Fruit fly (Drosophila melanogaster) whole organism, embryonic: ENCODE results near the gene CG4230.

ENCODE experiments used
- Abd-B ChIP-seq: fragments of 200-800 bp; sonication (Bioruptor generic); optimal IDR thresholded peaks from 2 replicates; lab custom pipeline; 2018; ENCODE audit warnings: missing biosample characterization, mild to moderate bottlenecking, missing genetic modification characterization, moderate library complexity
- Adf1 ChIP-seq: fragments of 200-800 bp; sonication (Bioruptor generic); IDR thresholded peaks from 2 replicates; pipeline ENCODE4 v1.3.6; 2022; ENCODE audit warnings: missing biosample characterization, missing genetic modification characterization
- C15 ChIP-seq: fragments of 200-800 bp; sonication (Bioruptor generic); IDR thresholded peaks from 3 replicates; pipeline ENCODE4 v1.3.6; 2022; ENCODE audit warnings: missing biosample characterization, missing genetic modification characterization
- CG10147 ChIP-seq: fragments of 200-800 bp; sonication (Bioruptor generic); optimal IDR thresholded peaks from 2 replicates; lab custom pipeline; 2019; ENCODE audit warnings: missing biosample characterization, mild to moderate bottlenecking, missing genetic modification characterization, moderate library complexity
- CG10543 ChIP-seq: fragments of 200-800 bp; sonication (Bioruptor generic); optimal IDR thresholded peaks from 3 replicates; lab custom pipeline; 2017; ENCODE audit warnings: missing biosample characterization, mild to moderate bottlenecking, missing genetic modification characterization, moderate library complexity
- CG10565 ChIP-seq: fragments of 200-800 bp; sonication (Bioruptor generic); optimal IDR thresholded peaks from 3 replicates; lab custom pipeline; 2016; ENCODE audit warnings: missing biosample characterization, mild to moderate bottlenecking, missing genetic modification characterization
- CG10979 ChIP-seq: fragments of 200-800 bp; sonication (Bioruptor generic); optimal IDR thresholded peaks from 2 replicates; lab custom pipeline; 2018; ENCODE audit warnings: missing biosample characterization, mild to moderate bottlenecking, missing genetic modification characterization, moderate library complexity
- CG11085 ChIP-seq: fragments of 200-800 bp; sonication (Bioruptor generic); IDR thresholded peaks from 2 replicates; pipeline ENCODE4 v1.3.6; 2022; ENCODE audit warnings: missing biosample characterization, missing genetic modification characterization
- CG12071 ChIP-seq: fragments of 200-800 bp; sonication (Bioruptor generic); optimal IDR thresholded peaks from 3 replicates; lab custom pipeline; 2018; ENCODE audit warnings: missing biosample characterization, mild to moderate bottlenecking, missing genetic modification characterization
- CG13123 ChIP-seq: fragments of 200-800 bp; sonication (Bioruptor generic); optimal IDR thresholded peaks from 2 replicates; lab custom pipeline; 2016; ENCODE audit warnings: missing biosample characterization, missing genetic modification characterization
- CG13296 ChIP-seq: fragments of 200-800 bp; sonication (Bioruptor generic); optimal IDR thresholded peaks from 3 replicates; lab custom pipeline; 2018; ENCODE audit warnings: missing biosample characterization, mild to moderate bottlenecking, missing genetic modification characterization
- CG15269 ChIP-seq: fragments of 200-800 bp; sonication (Bioruptor generic); optimal IDR thresholded peaks from 2 replicates; lab custom pipeline; 2018; ENCODE audit warnings: missing biosample characterization, mild to moderate bottlenecking, missing genetic modification characterization, moderate library complexity
- CG16779 ChIP-seq: fragments of 200-800 bp; sonication (Bioruptor generic); IDR thresholded peaks from 2 replicates; pipeline ENCODE4 v1.3.6; 2022; ENCODE audit warnings: missing biosample characterization, missing genetic modification characterization
- CG17186 ChIP-seq: fragments of 200-800 bp; sonication (Bioruptor generic); optimal IDR thresholded peaks from 3 replicates; lab custom pipeline; 2017; ENCODE audit warnings: missing biosample characterization, missing genetic modification reagents, missing genetic modification characterization
- CG17829 ChIP-seq: fragments of 200-800 bp; optimal IDR thresholded peaks from 2 replicates; lab custom pipeline; 2019; ENCODE audit warnings: missing biosample characterization, mild to moderate bottlenecking, missing genetic modification characterization, moderate library complexity
- CG18011 ChIP-seq: fragments of 200-800 bp; sonication (Bioruptor generic); optimal IDR thresholded peaks from 2 replicates; lab custom pipeline; 2017; ENCODE audit warnings: missing biosample characterization, missing genetic modification characterization, mild to moderate bottlenecking, moderate library complexity, missing genotype
- CG31224 ChIP-seq: fragments of 200-800 bp; sonication (Bioruptor generic); IDR thresholded peaks from 2 replicates; pipeline ENCODE4 v1.3.6; 2022; ENCODE audit warnings: missing biosample characterization, missing genetic modification characterization
- CG3163 ChIP-seq: fragments of 200-800 bp; sonication (Bioruptor generic); optimal IDR thresholded peaks from 3 replicates; lab custom pipeline; 2016; ENCODE audit warnings: missing biosample characterization, missing genetic modification characterization
- CG3281 ChIP-seq: fragments of 200-800 bp; sonication (Bioruptor generic); optimal IDR thresholded peaks from 3 replicates; lab custom pipeline; 2017; ENCODE audit warnings: missing biosample characterization, mild to moderate bottlenecking, missing genetic modification characterization
- CG34422 ChIP-seq: fragments of 200-800 bp; sonication (Bioruptor generic); IDR thresholded peaks from 3 replicates; pipeline ENCODE4 v1.3.6; 2022; ENCODE audit warnings: missing biosample characterization, missing genetic modification characterization
- CG43689 ChIP-seq: fragments of 200-800 bp; sonication (Bioruptor generic); IDR thresholded peaks from 2 replicates; pipeline ENCODE4 v1.3.6; 2022; ENCODE audit warnings: missing biosample characterization, missing genetic modification characterization
- CG5180 ChIP-seq: fragments of 200-800 bp; sonication (Bioruptor generic); optimal IDR thresholded peaks from 3 replicates; lab custom pipeline; 2017; ENCODE audit warnings: missing biosample characterization, missing genetic modification characterization, mild to moderate bottlenecking, moderate library complexity, missing genetic modification reagents
- CG8765 ChIP-seq: fragments of 200-800 bp; sonication (Bioruptor generic); IDR thresholded peaks from 2 replicates; pipeline ENCODE4 v1.3.6; 2022; ENCODE audit warnings: missing biosample characterization, missing genetic modification characterization
- CG9437 ChIP-seq: fragments of 200-800 bp; sonication (Bioruptor generic); optimal IDR thresholded peaks from 2 replicates; lab custom pipeline; 2018; ENCODE audit warnings: missing biosample characterization, mild to moderate bottlenecking, missing genetic modification characterization
- Dref ChIP-seq: fragments of 200-800 bp; sonication (Bioruptor generic); IDR thresholded peaks from 2 replicates; pipeline ENCODE4 v1.3.6; 2022; ENCODE audit warnings: missing biosample characterization, missing genetic modification characterization
- HLH54F ChIP-seq: fragments of 200-800 bp; sonication (Bioruptor generic); optimal IDR thresholded peaks from 3 replicates; lab custom pipeline; 2016; ENCODE audit warnings: missing biosample characterization, missing genetic modification characterization
- HLHmδ ChIP-seq: fragments of 200-800 bp; sonication (Bioruptor generic); optimal IDR thresholded peaks from 2 replicates; lab custom pipeline; 2018; ENCODE audit warnings: missing biosample characterization, mild to moderate bottlenecking, missing genetic modification characterization, moderate library complexity
- Hr39 ChIP-seq: fragments of >200 bp; optimal IDR thresholded peaks from 2 replicates; lab custom pipeline; 2017
- Hr51 ChIP-seq, 2 experiments: fragments of 200-800 bp; sonication (Bioruptor generic); optimal IDR thresholded peaks; 2 replicates in 1 of 2; 3 replicates in 1 of 2; lab custom pipeline; 2016 to 2018; ENCODE audit warnings: missing biosample characterization in 2 of 2, missing genetic modification characterization in 2 of 2, mild to moderate bottlenecking in 1 of 2, moderate library complexity in 1 of 2
- Jarid2 ChIP-seq: fragments of 200-800 bp; sonication (Bioruptor generic); optimal IDR thresholded peaks from 3 replicates; lab custom pipeline; 2017; ENCODE audit warnings: mild to moderate bottlenecking, missing biosample characterization, missing genetic modification reagents, missing genetic modification characterization
- NC2α ChIP-seq: fragments of 200-800 bp; sonication (Bioruptor generic); optimal IDR thresholded peaks from 2 replicates; lab custom pipeline; 2016; ENCODE audit warnings: missing biosample characterization, missing genetic modification characterization
- Sin3A ChIP-seq: fragments of >200 bp; optimal IDR thresholded peaks from 2 replicates; lab custom pipeline; 2018
- Ssrp ChIP-seq: fragments of 200-800 bp; sonication (Bioruptor generic); optimal IDR thresholded peaks from 2 replicates; lab custom pipeline; 2018; ENCODE audit warnings: missing biosample characterization, mild to moderate bottlenecking, missing genetic modification characterization, moderate library complexity
- ato ChIP-seq: fragments of 200-800 bp; sonication (Bioruptor generic); IDR thresholded peaks from 2 replicates; pipeline ENCODE4 v1.3.6; 2022; ENCODE audit warnings: missing biosample characterization, missing genetic modification characterization; ENCODE audit not compliant: partially characterized antibody
- cg ChIP-seq: fragments of 200-800 bp; sonication (Bioruptor generic); optimal IDR thresholded peaks from 3 replicates; lab custom pipeline; 2019; ENCODE audit warnings: missing biosample characterization, mild to moderate bottlenecking, missing genetic modification characterization, moderate library complexity
- crc ChIP-seq: fragments of 200-800 bp; sonication (Bioruptor generic); optimal IDR thresholded peaks from 2 replicates; lab custom pipeline; 2016; ENCODE audit warnings: missing biosample characterization, missing genetic modification characterization
- gcm ChIP-seq: fragments of 200-800 bp; sonication (Bioruptor generic); optimal IDR thresholded peaks from 2 replicates; lab custom pipeline; 2019; ENCODE audit warnings: missing biosample characterization, mild to moderate bottlenecking, missing genetic modification characterization, moderate library complexity
- grn ChIP-seq: fragments of 200-800 bp; sonication (Bioruptor generic); optimal IDR thresholded peaks from 3 replicates; lab custom pipeline; 2017; ENCODE audit warnings: missing biosample characterization, missing genetic modification characterization
- gsb ChIP-seq: fragments of 200-800 bp; sonication (Bioruptor generic); IDR thresholded peaks from 2 replicates; pipeline ENCODE4 v1.3.6; 2022; ENCODE audit warnings: missing biosample characterization, missing genetic modification characterization
- gsb-n ChIP-seq: fragments of 200-800 bp; sonication (Bioruptor generic); optimal IDR thresholded peaks from 3 replicates; lab custom pipeline; 2018; ENCODE audit warnings: missing biosample characterization, mild to moderate bottlenecking, missing genetic modification characterization
- gt ChIP-seq: fragments of 200-800 bp; sonication (Bioruptor generic); IDR thresholded peaks from 2 replicates; pipeline ENCODE4 v1.3.6; 2022; ENCODE audit warnings: missing biosample characterization, missing genetic modification characterization
- her ChIP-seq: fragments of 200-800 bp; sonication (Bioruptor generic); optimal IDR thresholded peaks from 2 replicates; lab custom pipeline; 2016; ENCODE audit warnings: missing biosample characterization, missing genetic modification characterization
- jing ChIP-seq: fragments of 200-800 bp; sonication (Bioruptor generic); optimal IDR thresholded peaks from 2 replicates; lab custom pipeline; 2018; ENCODE audit warnings: missing biosample characterization, mild to moderate bottlenecking, missing genetic modification characterization
- mirr ChIP-seq: fragments of 200-800 bp; sonication (Bioruptor generic); optimal IDR thresholded peaks from 3 replicates; lab custom pipeline; 2018; ENCODE audit warnings: missing biosample characterization, mild to moderate bottlenecking, missing genetic modification characterization
- nerfin-1 ChIP-seq: fragments of 200-800 bp; sonication (Bioruptor generic); optimal IDR thresholded peaks from 3 replicates; lab custom pipeline; 2019; ENCODE audit warnings: missing biosample characterization, mild to moderate bottlenecking, missing genetic modification characterization, moderate library complexity
- otp ChIP-seq: fragments of 200-800 bp; sonication (Bioruptor generic); IDR thresholded peaks from 3 replicates; pipeline ENCODE4, ENCODE4 v1.3.6; 2022; ENCODE audit warnings: missing biosample characterization, missing genetic modification characterization
- pita ChIP-seq: fragments of 200-800 bp; sonication (Bioruptor generic); optimal IDR thresholded peaks from 2 replicates; lab custom pipeline; 2017; ENCODE audit warnings: missing biosample characterization, mild to moderate bottlenecking, missing genetic modification characterization
- psq ChIP-seq: fragments of 200-800 bp; sonication (Bioruptor generic); optimal IDR thresholded peaks from 2 replicates; lab custom pipeline; 2017; ENCODE audit warnings: missing biosample characterization, missing genetic modification characterization
- slp2 ChIP-seq: fragments of 200-800 bp; sonication (Bioruptor generic); optimal IDR thresholded peaks from 2 replicates; lab custom pipeline; 2016; ENCODE audit warnings: missing biosample characterization, missing genetic modification characterization
- tup ChIP-seq: fragments of 200-800 bp; sonication (Bioruptor generic); optimal IDR thresholded peaks from 2 replicates; lab custom pipeline; 2016; ENCODE audit warnings: missing biosample characterization, mild to moderate bottlenecking, missing genetic modification characterization, moderate library complexity

CG4230 gene

DNA sequence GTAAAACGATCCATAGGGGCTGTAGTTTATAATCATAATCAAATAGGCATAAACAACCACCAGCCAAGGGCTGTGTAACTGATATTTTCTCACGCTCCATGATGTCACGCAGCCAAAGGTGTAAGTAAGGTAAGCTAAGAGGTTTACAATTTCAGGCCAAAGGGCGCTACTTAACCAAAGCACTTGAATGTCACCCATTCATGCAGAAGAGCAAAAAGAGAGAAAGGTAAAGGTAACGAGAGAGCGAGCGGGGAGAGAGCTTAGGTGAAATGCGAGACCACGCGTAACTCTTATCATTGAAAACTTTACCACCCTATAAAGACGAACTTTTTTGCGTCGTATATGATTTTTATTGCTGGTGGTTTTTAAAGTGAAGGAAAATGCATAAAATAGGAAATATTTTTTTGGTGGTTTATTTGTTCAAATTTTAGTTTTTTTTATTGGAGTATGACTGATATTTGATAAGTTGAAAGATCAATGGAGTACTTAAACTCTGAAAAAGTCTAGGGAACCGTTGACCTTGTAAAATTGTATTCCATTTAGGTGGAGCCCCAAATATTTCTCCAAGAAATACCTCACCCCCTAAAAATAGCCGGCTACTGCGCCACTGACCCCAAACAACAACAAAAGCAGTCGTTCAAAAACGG lies 11.7 kb downstream of the CG4230 start (continued):
- peak; percentile 95 for TF ChIP-seq CG16779 (GFP tag; lab: Robert Waterston, UW)
- peak; percentile 95 for TF ChIP-seq CG3281 (GFP tag; lab: Kevin White, UChicago)
- peak; percentile 85 for TF ChIP-seq CG34422 (GFP tag; lab: Robert Waterston, UW)
- TF ChIP-seq CG31224 (GFP tag; lab: Robert Waterston, UW) = peak; percentile 90
- TF ChIP-seq CG9437 (GFP tag; lab: Kevin White, UChicago) = peak; percentile 90
- TF ChIP-seq ato (GFP tag; lab: Robert Waterston, UW) = no peak
- TF ChIP-seq Adf1 = peak; percentile 76
- TF ChIP-seq CG11085 (GFP tag; lab: Robert Waterston, UW) = peak; percentile 91
- TF ChIP-seq Hr39 = no peak
- peak; percentile 90 for TF ChIP-seq CG18011
- peak; percentile 98 for TF ChIP-seq HLH54F (GFP tag; lab: Kevin White, UChicago)
- peak; percentile 87 for TF ChIP-seq CG12071 (GFP tag; lab: Kevin White, UChicago)
- TF ChIP-seq her (GFP tag; lab: Kevin White, UChicago) = peak; percentile 95
- peak; percentile 89 for TF ChIP-seq CG3163 (GFP tag; lab: Kevin White, UChicago)
- peak; percentile 92 for TF ChIP-seq CG43689
- TF ChIP-seq otp = peak; percentile 88
- peak; percentile 97 for TF ChIP-seq crc (GFP tag; lab: Kevin White, UChicago)
- no peak for TF ChIP-seq Dref (GFP tag; lab: Robert Waterston, UW)
- TF ChIP-seq HLHmδ (GFP tag; lab: Kevin White, UChicago) = no peak
- TF ChIP-seq nerfin-1 = peak; percentile 48
- peak; percentile 88 for TF ChIP-seq C15
- TF ChIP-seq CG10979 = peak; percentile 90
- TF ChIP-seq CG13296 (GFP tag; lab: Kevin White, UChicago) = peak; percentile 89
- no peak for TF ChIP-seq mirr (GFP tag; lab: Kevin White, UChicago)
- TF ChIP-seq cg (GFP tag; lab: Kevin White, UChicago) = no peak
- peak; percentile 76; the same call in 1 of the 2 replicates for TF ChIP-seq CG8765 (GFP tag; lab: Robert Waterston, UW)
- TF ChIP-seq CG15269 (tag; lab: Kevin White, UChicago) = peak; percentile 96
- peak; percentile 90 for TF ChIP-seq tup (GFP tag; lab: Kevin White, UChicago)
- peak; percentile 93 for TF ChIP-seq jing
- peak; percentile 94 for TF ChIP-seq CG10543 (GFP tag; lab: Kevin White, UChicago)
- peak; percentile 88 for TF ChIP-seq gsb (GFP tag; lab: Robert Waterston, UW)
- peak; percentile 95 for TF ChIP-seq CG10147 (GFP tag; lab: Kevin White, UChicago)
- peak; percentile 91 for TF ChIP-seq CG17829 (tag; lab: Kevin White, UChicago)
- peak; percentile 62 for TF ChIP-seq CG10565 (GFP tag; lab: Kevin White, UChicago)
- TF ChIP-seq gcm (GFP tag; lab: Kevin White, UChicago) = peak; percentile 80
- peak; percentile 68 for TF ChIP-seq CG17186 (GFP tag; lab: Kevin White, UChicago)
- peak; percentile 48 for TF ChIP-seq grn (GFP tag; lab: Kevin White, UChicago)
- TF ChIP-seq NC2α = peak; percentile 74
- no peak for TF ChIP-seq Sin3A
- TF ChIP-seq psq = peak; percentile 83
- no peak for TF ChIP-seq pita (GFP tag; lab: Kevin White, UChicago)
- TF ChIP-seq Ssrp (tag; lab: Kevin White, UChicago) = peak; percentile 92
- TF ChIP-seq Abd-B (GFP tag; lab: Kevin White, UChicago) = peak; percentile 97
- peak; percentile 87 for TF ChIP-seq CG5180 (GFP tag; lab: Kevin White, UChicago)
- peak; percentile 89 for TF ChIP-seq CG13123 (GFP tag; lab: Kevin White, UChicago)
- peak; percentile 78 for TF ChIP-seq gt
- peak; percentile 99 for TF ChIP-seq slp2 (GFP tag; lab: Kevin White, UChicago)
- peak; percentile 95 to 97 for TF ChIP-seq Hr51 (GFP tag; optimal IDR thresholded peaks at IDR 0.05; lab: Kevin White, UChicago)
- TF ChIP-seq Jarid2 (GFP tag; lab: Kevin White, UChicago) = peak; percentile 51
- TF ChIP-seq gsb-n (tag; lab: Kevin White, UChicago) = peak; percentile 76
